Fruit fly (Drosophila melanogaster) whole organism, wandering third instar larva: ENCODE measurements around the gene CG13921.
A peak's percentile ranks its signal among the peaks of the same experiment; 100 is the strongest.

ENCODE experiments used
- Abd-B ChIP-seq: fragments of >200 bp; optimal IDR thresholded peaks from 2 replicates; lab custom pipeline; 2017; ENCODE audit warnings: missing biosample characterization, missing genetic modification characterization
- CG32264 ChIP-seq: fragments of 200-800 bp; sonication (Bioruptor generic); optimal IDR thresholded peaks from 2 replicates; lab custom pipeline; 2016; ENCODE audit warnings: missing biosample characterization, missing genetic modification characterization
- CG9705 ChIP-seq: fragments of 200-800 bp; sonication (Bioruptor generic); optimal IDR thresholded peaks from 2 replicates; lab custom pipeline; 2018; ENCODE audit warnings: missing biosample characterization, mild to moderate bottlenecking, missing genetic modification characterization
- CrebA ChIP-seq: fragments of 200-800 bp; sonication (Bioruptor generic); optimal IDR thresholded peaks from 2 replicates; lab custom pipeline; 2016; ENCODE audit warnings: missing biosample characterization, mild to moderate bottlenecking, missing genetic modification characterization, borderline replicate concordance
- Dfd ChIP-seq: fragments of >200 bp; optimal IDR thresholded peaks from 2 replicates; lab custom pipeline; 2017; ENCODE audit warnings: missing biosample characterization, missing genetic modification characterization
- Dif ChIP-seq: fragments of 200-275, 200-300 bp; sonication (Bioruptor generic); optimal IDR thresholded peaks from 2 replicates; lab custom pipeline; 2018; ENCODE audit warnings: missing biosample characterization, missing genetic modification characterization; ENCODE audit not compliant: partially characterized antibody
- GATAd ChIP-seq: sonication (Bioruptor generic); optimal IDR thresholded peaks from 2 replicates; lab custom pipeline; 2016; ENCODE audit warnings: missing biosample characterization, missing genetic modification characterization
- HLH106 ChIP-seq: fragments of 200-800 bp; optimal IDR thresholded peaks from 3 replicates; lab custom pipeline; 2019; ENCODE audit warnings: missing biosample characterization, mild to moderate bottlenecking, missing genetic modification characterization, moderate library complexity
- Hnf4 ChIP-seq: fragments of 200-800 bp; sonication (Bioruptor generic); optimal IDR thresholded peaks from 2 replicates; lab custom pipeline; 2016; ENCODE audit warnings: missing biosample characterization, mild to moderate bottlenecking, missing genetic modification characterization
- Hr78 ChIP-seq: fragments of >200 bp; optimal IDR thresholded peaks from 2 replicates; lab custom pipeline; 2017; ENCODE audit warnings: missing biosample characterization, missing genetic modification characterization
- Hr83 ChIP-seq: fragments of 200-300 bp; sonication (Bioruptor generic); optimal IDR thresholded peaks from 2 replicates; lab custom pipeline; 2016; ENCODE audit warnings: missing biosample characterization, mild to moderate bottlenecking, missing genetic modification characterization, moderate library complexity; ENCODE audit not compliant: poor library complexity, severe bottlenecking
- Jra ChIP-seq: sonication (Bioruptor generic); optimal IDR thresholded peaks from 2 replicates; lab custom pipeline; 2016; ENCODE audit warnings: missing biosample characterization, missing genetic modification characterization
- Mio ChIP-seq: sonication (Bioruptor generic); optimal IDR thresholded peaks from 2 replicates; lab custom pipeline; 2016; ENCODE audit warnings: missing biosample characterization, missing genetic modification characterization
- Myc ChIP-seq: fragments of >200 bp; optimal IDR thresholded peaks from 2 replicates; lab custom pipeline; 2017
- N ChIP-seq: fragments of >200 bp; optimal IDR thresholded peaks from 2 replicates; lab custom pipeline; 2018; ENCODE audit warnings: missing biosample characterization, missing external identifiers, missing genetic modification characterization
- OdsH ChIP-seq: fragments of 200-800 bp; sonication (Bioruptor generic); optimal IDR thresholded peaks from 2 replicates; lab custom pipeline; 2016; ENCODE audit warnings: missing biosample characterization, mild to moderate bottlenecking, missing genetic modification characterization
- Rel ChIP-seq, 2 experiments: fragments of 200-800 bp; sonication (Bioruptor generic) in 1 of 2; optimal IDR thresholded peaks; 2 replicates in 1 of 2; 3 replicates in 1 of 2; lab custom pipeline; 2016 to 2019; ENCODE audit warnings: mild to moderate bottlenecking in 2 of 2, missing biosample characterization in 2 of 2, missing genetic modification characterization in 2 of 2, moderate library complexity in 1 of 2
- Sp1 ChIP-seq: fragments of 200-800 bp; sonication (Bioruptor generic); optimal IDR thresholded peaks from 3 replicates; lab custom pipeline; 2019; ENCODE audit warnings: missing biosample characterization, mild to moderate bottlenecking, missing genetic modification characterization, moderate library complexity
- Vsx2 ChIP-seq: fragments of 200-300, 225-300 bp; sonication (Bioruptor generic); optimal IDR thresholded peaks from 2 replicates; lab custom pipeline; 2018; ENCODE audit warnings: missing biosample characterization, missing genetic modification characterization; ENCODE audit not compliant: partially characterized antibody
- br ChIP-seq: fragments of 200-800 bp; sonication (Bioruptor generic); optimal IDR thresholded peaks from 2 replicates; lab custom pipeline; 2016; ENCODE audit warnings: missing biosample characterization, missing genetic modification characterization
- brk ChIP-seq: fragments of 200-800 bp; sonication (Bioruptor generic); optimal IDR thresholded peaks from 2 replicates; lab custom pipeline; 2016; ENCODE audit warnings: missing biosample characterization, mild to moderate bottlenecking, missing genetic modification characterization
- dl ChIP-seq, 2 experiments: fragments of 175-275, 200-275 bp in 1 of 2; fragments of 200-275 bp in 1 of 2; sonication (Bioruptor generic); optimal IDR thresholded peaks; lab custom pipeline; 2018; ENCODE audit warnings: mild to moderate bottlenecking in 2 of 2, missing biosample characterization in 2 of 2, missing genetic modification characterization in 2 of 2, moderate library complexity in 2 of 2; ENCODE audit not compliant: partially characterized antibody in 2 of 2, insufficient read depth in 1 of 2
- dmrt93B ChIP-seq: fragments of 200-800 bp; sonication (Bioruptor generic); optimal IDR thresholded peaks from 2 replicates; lab custom pipeline; 2018; ENCODE audit warnings: missing biosample characterization, mild to moderate bottlenecking, missing genetic modification characterization
- dsf ChIP-seq: sonication (Bioruptor generic); optimal IDR thresholded peaks from 2 replicates; lab custom pipeline; 2016; ENCODE audit warnings: missing biosample characterization, missing genetic modification characterization, borderline replicate concordance
- ey ChIP-seq: fragments of 200-800 bp; sonication (Bioruptor generic); optimal IDR thresholded peaks from 2 replicates; lab custom pipeline; 2016; ENCODE audit warnings: missing biosample characterization, missing genetic modification characterization
- foxo ChIP-seq, 2 experiments: fragments of 200-800 bp; sonication (Bioruptor generic); optimal IDR thresholded peaks; 2 replicates in 1 of 2; 3 replicates in 1 of 2; lab custom pipeline; 2016 to 2017; ENCODE audit warnings: missing biosample characterization in 2 of 2, missing genetic modification characterization in 2 of 2
- fru ChIP-seq: fragments of 200-800 bp; sonication (Bioruptor generic); optimal IDR thresholded peaks from 3 replicates; lab custom pipeline; 2016; ENCODE audit warnings: missing biosample characterization, mild to moderate bottlenecking, missing genetic modification characterization
- h ChIP-seq: fragments of 200-800 bp; sonication (Bioruptor generic); optimal IDR thresholded peaks from 3 replicates; lab custom pipeline; 2016; ENCODE audit warnings: missing biosample characterization, mild to moderate bottlenecking, missing genetic modification characterization
- jim ChIP-seq: fragments of 175-275, 200-325 bp; sonication (Bioruptor generic); optimal IDR thresholded peaks from 2 replicates; lab custom pipeline; 2016; ENCODE audit warnings: missing biosample characterization, mild to moderate bottlenecking, missing genetic modification characterization
- lola ChIP-seq: fragments of >200 bp; optimal IDR thresholded peaks from 2 replicates; lab custom pipeline; 2017; ENCODE audit warnings: missing biosample characterization, missing genetic modification characterization
- pan ChIP-seq: fragments of >200 bp; optimal IDR thresholded peaks from 2 replicates; lab custom pipeline; 2017
- psq ChIP-seq: fragments of 200-800 bp; sonication (Bioruptor generic); optimal IDR thresholded peaks from 3 replicates; lab custom pipeline; 2017; ENCODE audit warnings: missing biosample characterization, mild to moderate bottlenecking, missing genetic modification characterization, moderate library complexity
- rgr ChIP-seq: fragments of 200-800 bp; sonication (Bioruptor generic); optimal IDR thresholded peaks from 3 replicates; lab custom pipeline; 2016; ENCODE audit warnings: missing biosample characterization, mild to moderate bottlenecking, missing genetic modification characterization
- sage ChIP-seq: fragments of 200-800 bp; sonication (Bioruptor generic); optimal IDR thresholded peaks from 2 replicates; lab custom pipeline; 2016; ENCODE audit warnings: missing biosample characterization, mild to moderate bottlenecking, missing genetic modification characterization
- sv ChIP-seq: fragments of 200-800 bp; sonication (Bioruptor generic); optimal IDR thresholded peaks from 3 replicates; lab custom pipeline; 2016; ENCODE audit warnings: missing biosample characterization, missing genetic modification characterization
- tai ChIP-seq: sonication (Bioruptor generic); optimal IDR thresholded peaks from 2 replicates; lab custom pipeline; 2016; ENCODE audit warnings: missing biosample characterization, missing genetic modification characterization
- usp ChIP-seq: fragments of >200 bp; optimal IDR thresholded peaks from 2 replicates; lab custom pipeline; 2017; ENCODE audit warnings: missing biosample characterization, missing genetic modification characterization
- woc ChIP-seq: sonication (Bioruptor generic); optimal IDR thresholded peaks from 2 replicates; lab custom pipeline; 2016; ENCODE audit warnings: missing biosample characterization, mild to moderate bottlenecking, missing genetic modification characterization

Gene CG13921

DNA sequence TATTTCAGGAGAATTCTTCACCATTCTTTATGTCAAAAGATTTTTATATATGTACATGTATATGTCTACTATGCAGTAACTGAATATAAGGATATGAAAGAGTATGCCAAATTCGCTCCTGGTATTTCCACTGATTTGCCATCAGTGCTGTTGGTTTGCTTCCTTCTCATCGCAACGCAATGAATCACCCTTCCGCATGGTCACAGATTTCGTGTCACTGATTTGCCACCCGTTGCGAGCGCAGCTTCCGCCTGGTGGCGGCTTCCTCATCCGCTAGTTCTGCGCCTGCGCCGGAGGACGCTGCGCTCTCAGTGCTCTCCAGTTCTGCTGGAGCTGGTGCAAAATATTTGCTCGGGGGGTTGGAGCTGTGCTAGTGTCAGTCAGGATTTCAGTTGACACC is 1.5 kb downstream of the CG13921 start:
- TF ChIP-seq Hr78 (GFP tag; lab: Kevin White, UChicago) (no peak), Dfd (GFP tag; lab: Kevin White, UChicago) (no peak), Abd-B (GFP tag; lab: Kevin White, UChicago) (no peak), Dif (GFP tag; lab: Kevin White, UChicago) (no peak), Vsx2 (GFP tag; lab: Kevin White, UChicago) (peak; percentile 51), CG9705 (no peak)

DNA sequence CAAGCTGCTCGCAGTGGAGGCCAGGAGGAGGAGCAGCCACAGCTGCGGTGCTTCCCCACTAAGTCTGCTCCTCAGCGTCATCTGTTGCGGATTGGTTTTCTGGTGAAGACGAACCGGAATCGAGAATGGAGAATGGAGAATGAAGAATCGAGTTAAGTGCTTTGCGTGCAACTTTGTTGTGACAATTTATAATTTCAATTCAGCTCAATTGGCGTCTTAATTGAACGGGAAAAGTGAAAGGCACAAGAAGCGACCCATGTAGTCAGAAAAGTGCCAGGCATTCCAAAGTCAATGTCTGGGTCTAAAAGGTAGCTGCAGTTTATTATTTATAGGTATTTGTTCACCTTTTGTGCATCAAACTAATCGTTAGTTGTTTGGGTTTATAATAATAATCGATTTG is 7.6 kb downstream of the CG13921 start:
- TF ChIP-seq Rel (GFP tag; optimal IDR thresholded peaks at IDR 0.05; lab: Kevin White, UChicago) (no peak), Rel (tag; optimal IDR thresholded peaks at IDR 0.05; lab: Kevin White, UChicago) (no peak), dmrt93B (no peak), sage (GFP tag; lab: Kevin White, UChicago) (no peak), tai (GFP tag; lab: Kevin White, UChicago) (no peak), dsf (GFP tag; lab: Kevin White, UChicago) (no peak), OdsH (GFP tag; lab: Kevin White, UChicago) (no peak), dl (GFP tag; optimal IDR thresholded peaks at IDR 0.05; lab: Kevin White, UChicago; ENCODE audit: insufficient read depth in 1 of 2, partially characterized antibody in 2 of 2) (no peak), usp (GFP tag; lab: Kevin White, UChicago) (no peak), CG9705 (no peak), Mio (GFP tag; lab: Kevin White, UChicago) (no peak)

DNA sequence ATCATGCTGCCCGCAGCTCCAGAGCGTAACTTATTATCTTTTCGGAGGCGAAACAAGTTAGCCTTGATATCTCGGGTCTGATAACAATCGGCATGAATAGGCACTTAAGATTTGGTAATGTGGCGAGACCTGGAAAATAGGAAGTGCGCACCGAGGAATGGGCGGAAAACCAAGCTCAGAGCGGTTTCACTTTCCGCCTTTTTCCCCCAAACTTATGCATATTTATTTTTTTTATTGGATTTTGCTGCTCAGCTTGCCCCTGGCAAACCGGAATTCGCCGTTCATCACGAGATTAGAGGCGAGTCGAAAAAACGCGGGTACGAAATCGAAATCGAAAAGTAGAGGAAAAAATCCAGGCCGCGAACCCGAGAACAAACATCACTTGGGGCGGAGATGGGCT is 8.2 kb downstream of the CG13921 start:
- TF ChIP-seq Jra (GFP tag; lab: Kevin White, UChicago), result no peak

DNA sequence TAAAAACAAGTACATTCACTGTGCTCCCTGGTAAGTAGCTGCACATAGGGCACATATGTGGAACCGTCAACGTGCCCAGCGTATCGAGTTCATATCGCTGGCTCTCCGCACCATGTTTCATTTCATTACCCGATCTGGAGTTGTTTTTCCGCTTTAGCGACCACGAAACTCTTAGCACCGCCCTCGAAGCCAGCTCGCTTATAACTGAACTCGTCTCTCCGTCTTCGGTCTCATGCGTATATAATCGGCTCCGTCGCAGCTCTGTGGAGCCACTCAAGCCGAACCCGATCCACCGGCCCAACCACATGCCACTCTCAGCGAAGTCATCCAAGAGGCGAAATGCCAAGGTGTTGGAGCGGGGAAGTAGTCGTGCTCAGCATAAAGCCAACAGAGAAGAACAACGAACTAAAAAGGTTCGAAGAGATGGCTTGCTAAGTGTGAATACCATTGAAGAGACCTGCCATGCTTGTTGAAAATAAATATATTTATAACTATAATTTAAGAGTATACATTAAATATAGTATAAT is 8.8 kb downstream of the CG13921 start, which contains the start of gene Cht2:
Gene Cht2, minus strand, starts transcription at position 477 of the 527 bp plus-strand sequence.
- TF ChIP-seq Rel (GFP tag; optimal IDR thresholded peaks at IDR 0.05; lab: Kevin White, UChicago) (peak; percentile 4), Rel (tag; optimal IDR thresholded peaks at IDR 0.05; lab: Kevin White, UChicago) (peak; percentile 22), Dif (GFP tag; lab: Kevin White, UChicago) (peak; percentile 91), CG32264 (GFP tag; lab: Kevin White, UChicago) (no peak), dmrt93B (no peak), GATAd (no peak), Hr83 (GFP tag; lab: Kevin White, UChicago) (no peak), fru (GFP tag; lab: Kevin White, UChicago) (peak; percentile 38), Dfd (GFP tag; lab: Kevin White, UChicago) (no peak), rgr (no peak), lola (no peak), brk (GFP tag; lab: Kevin White, UChicago) (no peak), Abd-B (GFP tag; lab: Kevin White, UChicago) (no peak), CG9705 (no peak), Myc (lab: Kevin White, UChicago) (no peak), pan (lab: Kevin White, UChicago) (no peak), ey (GFP tag; lab: Kevin White, UChicago) (no peak), usp (GFP tag; lab: Kevin White, UChicago) (no peak), Hnf4 (no peak), tai (GFP tag; lab: Kevin White, UChicago) (no peak), br (GFP tag; lab: Kevin White, UChicago) (peak; percentile 42), Mio (GFP tag; lab: Kevin White, UChicago) (no peak), Hr78 (GFP tag; lab: Kevin White, UChicago) (no peak), OdsH (GFP tag; lab: Kevin White, UChicago) (no peak), Sp1 (peak; percentile 27), Vsx2 (GFP tag; lab: Kevin White, UChicago) (peak; percentile 86), h (GFP tag; lab: Kevin White, UChicago) (peak; percentile 38), dl (GFP tag; optimal IDR thresholded peaks at IDR 0.05; lab: Kevin White, UChicago; ENCODE audit: insufficient read depth in 1 of 2, partially characterized antibody in 2 of 2) (peak in 1 of 2 experiments; percentile 67), psq (GFP tag; lab: Kevin White, UChicago) (no peak), jim (GFP tag; lab: Kevin White, UChicago) (no peak), sv (GFP tag; lab: Kevin White, UChicago) (no peak), Jra (GFP tag; lab: Kevin White, UChicago) (no peak), sage (GFP tag; lab: Kevin White, UChicago) (no peak), woc (GFP tag; lab: Kevin White, UChicago) (no peak), foxo (GFP tag; optimal IDR thresholded peaks at IDR 0.05; lab: Kevin White, UChicago) (no peak), HLH106 (tag; lab: Kevin White, UChicago) (no peak), dsf (GFP tag; lab: Kevin White, UChicago) (no peak), CrebA (GFP tag; lab: Kevin White, UChicago) (no peak), N (GFP tag; lab: Kevin White, UChicago) (no peak)
